Fruit fly (Drosophila melanogaster) whole organism, adult: Measurements from ENCODE around the gene CG31848.

Source experiments
- CG11617 ChIP-seq: fragments of 200-800 bp; sonication (Bioruptor generic); optimal IDR thresholded peaks from 2 replicates; lab custom pipeline; 2017; ENCODE audit warnings: mild to moderate bottlenecking, missing biosample characterization, missing genetic modification reagents, missing genetic modification characterization
- CG12768 ChIP-seq: fragments of 200-800 bp; sonication (Bioruptor generic); optimal IDR thresholded peaks from 2 replicates; lab custom pipeline; 2017; ENCODE audit warnings: missing biosample characterization, missing genetic modification characterization, mild to moderate bottlenecking, moderate library complexity, missing genetic modification reagents
- CG14711 ChIP-seq: fragments of 200-800 bp; sonication (Bioruptor generic); optimal IDR thresholded peaks from 2 replicates; lab custom pipeline; 2018; ENCODE audit warnings: missing biosample characterization, mild to moderate bottlenecking, missing genetic modification characterization, moderate library complexity
- CG1620 ChIP-seq: fragments of 200-800 bp; sonication (Bioruptor generic); optimal IDR thresholded peaks from 2 replicates; lab custom pipeline; 2016; ENCODE audit warnings: missing biosample characterization, missing genetic modification characterization
- CG33017 ChIP-seq: fragments of 200-800 bp; sonication (Bioruptor generic); optimal IDR thresholded peaks from 2 replicates; lab custom pipeline; 2018; ENCODE audit warnings: missing biosample characterization, mild to moderate bottlenecking, missing genetic modification characterization, moderate library complexity
- CG7101 ChIP-seq: fragments of 200-800 bp; sonication (Bioruptor generic); optimal IDR thresholded peaks from 2 replicates; lab custom pipeline; 2018; ENCODE audit warnings: missing biosample characterization, mild to moderate bottlenecking, missing genetic modification characterization, moderate library complexity
- Clk ChIP-seq: fragments of 200-800 bp; sonication (Bioruptor generic); optimal IDR thresholded peaks from 2 replicates; lab custom pipeline; 2017; ENCODE audit warnings: missing biosample characterization, missing genetic modification characterization
- Crg-1 ChIP-seq: fragments of 200-800 bp; sonication (Bioruptor generic); optimal IDR thresholded peaks from 2 replicates; lab custom pipeline; 2016; ENCODE audit warnings: missing biosample characterization, missing genetic modification characterization
- Hr96 ChIP-seq: fragments of 200-800 bp; sonication (Bioruptor generic); optimal IDR thresholded peaks from 2 replicates; lab custom pipeline; 2016; ENCODE audit warnings: missing biosample characterization, missing genetic modification characterization
- Mnt ChIP-seq: fragments of 200-800 bp; sonication (Bioruptor generic); optimal IDR thresholded peaks from 2 replicates; lab custom pipeline; 2016; ENCODE audit warnings: missing biosample characterization, mild to moderate bottlenecking, missing genetic modification characterization
- bab1 ChIP-seq: fragments of 200-800 bp; sonication (Bioruptor generic); optimal IDR thresholded peaks from 3 replicates; lab custom pipeline; 2019; ENCODE audit warnings: missing biosample characterization, mild to moderate bottlenecking, missing genetic modification characterization, moderate library complexity
- cic ChIP-seq: fragments of 200-800 bp; sonication (Bioruptor generic); optimal IDR thresholded peaks from 2 replicates; lab custom pipeline; 2017; ENCODE audit warnings: missing biosample characterization, mild to moderate bottlenecking, missing genetic modification characterization, moderate library complexity
- cnc ChIP-seq, 2 experiments: fragments of >200 bp; optimal IDR thresholded peaks; 2 replicates each; lab custom pipeline; 2017
- kay ChIP-seq: fragments of 200-800 bp; sonication (Bioruptor generic); peaks from one replicate; lab custom pipeline; 2016; ENCODE audit warnings: missing biosample characterization, missing genetic modification characterization, borderline replicate concordance
- ovo ChIP-seq: fragments of 200-800 bp; sonication (Bioruptor generic); optimal IDR thresholded peaks from 2 replicates; lab custom pipeline; 2016; ENCODE audit warnings: missing biosample characterization, missing genetic modification characterization
- pad ChIP-seq: fragments of 200-800 bp; sonication (Bioruptor generic); optimal IDR thresholded peaks from 3 replicates; lab custom pipeline; 2017; ENCODE audit warnings: missing biosample characterization, missing genetic modification characterization, mild to moderate bottlenecking, moderate library complexity, missing genetic modification reagents
- tj ChIP-seq: fragments of 200-800 bp; sonication (Bioruptor generic); optimal IDR thresholded peaks from 3 replicates; lab custom pipeline; 2017; ENCODE audit warnings: missing biosample characterization, mild to moderate bottlenecking, missing genetic modification characterization, moderate library complexity
- toe ChIP-seq: fragments of 200-800 bp; sonication (Bioruptor generic); optimal IDR thresholded peaks from 2 replicates; lab custom pipeline; 2016; ENCODE audit warnings: missing biosample characterization, missing genetic modification characterization

CG31848 gene

dm6 chr2L:13251167-13251566 is 14.5 kb downstream of the CG31848 start:
- TF ChIP-seq Mnt (no peak), CG14711 (no peak), Crg-1 (no peak), ovo (GFP tag; lab: Kevin White, UChicago) (no peak), bab1 (GFP tag; lab: Kevin White, UChicago) (no peak), Clk (GFP tag; lab: Kevin White, UChicago) (no peak), Hr96 (GFP tag; lab: Kevin White, UChicago) (no peak)

DNA sequence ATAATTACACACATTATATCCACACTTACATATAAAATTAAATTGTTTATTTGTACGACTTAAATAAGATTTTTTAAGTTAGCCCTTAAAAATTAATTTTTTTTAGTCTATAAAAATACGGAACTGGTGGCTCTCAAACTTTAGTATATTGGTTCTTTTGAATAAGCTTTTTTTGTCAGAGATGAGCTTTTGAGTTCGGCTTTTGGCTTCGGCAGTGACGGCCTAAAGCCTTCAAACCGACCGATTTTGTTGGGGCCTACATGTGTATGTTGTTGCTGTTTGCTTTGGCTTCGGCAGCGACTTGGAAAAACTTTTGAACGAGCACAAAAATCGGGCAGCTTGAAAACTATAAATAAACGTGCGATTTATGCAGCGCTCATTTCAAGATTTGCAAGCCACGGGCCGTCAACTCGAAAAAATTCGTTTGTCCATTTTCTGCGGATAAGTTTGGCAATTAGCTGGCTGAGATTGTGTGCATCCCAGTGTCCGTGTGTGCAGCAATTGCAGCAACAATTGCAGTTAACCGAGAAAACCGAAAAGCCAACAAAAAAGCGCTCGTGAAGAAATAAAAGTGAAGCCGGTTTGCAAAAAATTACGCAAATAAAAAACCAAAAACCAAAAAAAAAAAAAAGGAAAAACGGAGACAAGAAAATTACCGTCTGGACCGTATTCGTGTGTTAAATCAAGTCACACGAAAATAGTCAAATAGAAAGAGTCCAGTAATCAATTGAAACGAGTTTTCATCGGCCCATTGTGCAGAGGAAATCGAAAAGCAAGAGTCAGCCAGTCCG is 19.6 kb downstream of the CG31848 start, which contains the start of gene CG16820:
TSS of gene CG16820 (plus strand) at position 378 of the 791 bp plus-strand sequence.
- TF ChIP-seq CG7101 (tag; lab: Kevin White, UChicago): no peak
- TF ChIP-seq kay (GFP tag; lab: Kevin White, UChicago): peak; percentile 24

DNA sequence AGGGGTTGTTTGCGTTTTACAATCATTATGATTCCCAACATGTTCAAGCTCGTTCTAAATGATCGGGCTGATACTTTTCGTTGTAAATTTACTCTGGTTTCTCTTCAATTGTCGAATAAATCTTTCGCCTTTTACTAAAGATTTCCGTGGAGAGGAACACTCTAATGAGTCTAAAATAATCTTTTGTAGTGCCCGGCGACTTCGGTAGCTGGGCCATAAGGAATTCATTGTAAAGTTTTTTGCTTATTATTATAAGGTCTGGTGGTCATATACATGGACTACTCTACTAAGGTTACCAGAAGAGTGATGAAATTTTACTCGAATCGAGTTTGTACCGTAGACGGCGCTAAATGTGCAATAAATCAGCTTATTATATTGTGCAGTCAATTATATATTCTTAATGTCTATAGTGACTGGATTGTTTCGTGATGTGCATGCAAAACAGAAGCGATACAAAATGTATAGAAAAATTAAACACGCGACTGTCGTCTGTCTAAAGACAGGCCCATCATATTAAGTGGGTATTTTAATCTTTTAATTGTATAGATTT is 20.8 kb downstream of the CG31848 start:
- no peak for TF ChIP-seq tj
- no peak for TF ChIP-seq CG33017 (tag; lab: Kevin White, UChicago)
- TF ChIP-seq Crg-1: no peak
- no peak for TF ChIP-seq CG1620 (GFP tag; lab: Kevin White, UChicago)
- no peak for TF ChIP-seq CG7101 (tag; lab: Kevin White, UChicago)

- TF ChIP-seq Crg-1 (no peak), cnc (optimal IDR thresholded peaks at IDR 0.05; lab: Kevin White, UChicago) (no peak), kay (GFP tag; lab: Kevin White, UChicago) (peak; percentile 45), cic (GFP tag; lab: Kevin White, UChicago) (no peak)
These were observed 26.0 kb downstream of the CG31848 start, which contains the start of gene Jhbp13 for dm6 chr2L:13239689-13240088. Gene Jhbp13, plus strand, starts transcription at chr2L:13239989.

- TF ChIP-seq CG12768 (GFP tag; lab: Kevin White, UChicago) (no peak), toe (GFP tag; lab: Kevin White, UChicago) (no peak), pad (GFP tag; lab: Kevin White, UChicago) (no peak), ovo (GFP tag; lab: Kevin White, UChicago) (no peak), Clk (GFP tag; lab: Kevin White, UChicago) (no peak), Mnt (no peak), CG11617 (GFP tag; lab: Kevin White, UChicago) (no peak), CG7101 (tag; lab: Kevin White, UChicago) (no peak)
These were observed 29.5 kb downstream of the CG31848 start, which contains the start of gene Jhbp14 for dm6 chr2L:13236194-13236593. Gene Jhbp14, plus strand, starts transcription at chr2L:13236494.

- TF ChIP-seq CG7101 (tag; lab: Kevin White, UChicago): no peak
- TF ChIP-seq CG33017 (tag; lab: Kevin White, UChicago): no peak
- no peak for TF ChIP-seq Hr96 (GFP tag; lab: Kevin White, UChicago)
- TF ChIP-seq tj: no peak
- TF ChIP-seq CG11617 (GFP tag; lab: Kevin White, UChicago): no peak
- no peak for TF ChIP-seq cic (GFP tag; lab: Kevin White, UChicago)
- no peak for TF ChIP-seq Crg-1
- TF ChIP-seq cnc (optimal IDR thresholded peaks at IDR 0.05; lab: Kevin White, UChicago): no peak
These were observed 30.8 kb downstream of the CG31848 start, which contains the start of gene Mabi for dm6 chr2L:13234610-13235489. Gene Mabi, minus strand, starts transcription at chr2L:13234660.

- TF ChIP-seq ovo (GFP tag; lab: Kevin White, UChicago): no peak
- no peak for TF ChIP-seq CG14711
- peak; percentile 6 for TF ChIP-seq kay (GFP tag; lab: Kevin White, UChicago)
- no peak for TF ChIP-seq cic (GFP tag; lab: Kevin White, UChicago)
- no peak for TF ChIP-seq CG1620 (GFP tag; lab: Kevin White, UChicago)
- no peak for TF ChIP-seq CG12768 (GFP tag; lab: Kevin White, UChicago)
These were observed 33.9 kb downstream of the CG31848 start, which contains the start of gene Prosalpha6T for dm6 chr2L:13231739-13232138. Gene Prosalpha6T, plus strand, starts transcription at chr2L:13232039.
